Comparison of ENCODE assay signal across 2 worm cellular contexts in the genomic region with DNA sequence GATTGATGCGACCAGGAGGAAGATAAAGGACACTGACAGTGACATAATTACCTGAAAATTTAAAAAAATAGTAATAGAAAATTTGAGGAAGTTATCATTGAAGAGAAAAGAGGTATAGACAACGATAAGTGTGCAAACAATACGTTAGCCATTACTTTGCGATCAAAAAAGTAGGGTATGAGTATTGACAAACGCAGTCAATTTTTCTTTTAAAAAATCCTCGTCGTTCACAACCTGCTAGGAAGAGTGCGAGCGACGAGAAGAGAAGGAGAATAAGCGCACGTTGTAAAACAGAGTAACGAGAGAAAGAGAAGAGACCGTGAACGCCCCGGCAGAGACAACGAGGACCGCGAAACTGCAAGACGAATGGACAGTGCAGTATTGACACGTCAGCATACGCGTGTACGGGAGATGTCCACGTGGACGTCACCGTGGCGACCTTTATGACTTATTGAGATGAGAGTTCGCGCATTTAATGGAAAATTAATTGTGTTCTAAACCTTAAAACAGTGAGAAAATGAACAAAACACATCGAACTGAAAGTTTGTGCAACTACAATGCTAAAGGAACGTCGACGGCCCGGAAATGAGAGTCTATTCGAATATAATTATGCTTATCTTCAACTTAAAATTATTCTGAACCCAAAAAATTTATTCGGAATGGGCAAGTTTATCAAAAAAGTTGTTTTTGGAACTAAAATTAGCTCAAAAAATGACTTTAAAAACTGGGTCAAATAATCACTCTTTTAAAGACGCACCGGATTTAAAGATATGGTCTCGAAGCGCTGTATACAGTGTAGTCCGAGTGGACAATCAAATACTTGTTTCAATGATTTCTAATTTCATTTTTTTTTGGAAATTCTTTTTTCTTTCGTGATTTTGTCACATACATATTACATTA.
TF ChIP-seq lines count a peak whose summit lies in the region.

TSS of gene pdi-1 (minus strand) at position 51 of the 900 bp plus-strand sequence.
TSS of gene C14B1.2 (plus strand) at position 850 of the 900 bp plus-strand sequence.

TF ChIP-seq in whole organism, L1 larva, 84 proteins besides CTCF, POLR2A, EP300 and RAD21 (continued from another document and continues in another):
- no peak for TF ChIP-seq alr-1 (tag; optimal IDR thresholded peaks at IDR 0.05; lab: Kevin White, UChicago; ENCODE audit: borderline replicate concordance)
- no peak for TF ChIP-seq skn-1 (tag; optimal IDR thresholded peaks at IDR 0.05; lab: Kevin White, UChicago)
- TF ChIP-seq nhr-20 (tag; optimal IDR thresholded peaks at IDR 0.05; lab: Kevin White, UChicago): no peak
- TF ChIP-seq pqm-1 (tag; optimal IDR thresholded peaks at IDR 0.05; lab: Kevin White, UChicago): no peak
- TF ChIP-seq zip-4 (GFP tag; optimal IDR thresholded peaks at IDR 0.05; lab: Kevin White, UChicago): no peak
- TF ChIP-seq ceh-90 (tag; optimal IDR thresholded peaks at IDR 0.05; lab: Kevin White, UChicago): no peak
- no peak for TF ChIP-seq unc-86 (tag; optimal IDR thresholded peaks at IDR 0.05; lab: Kevin White, UChicago)
- TF ChIP-seq mab-9 (GFP tag; IDR thresholded peaks at IDR 0.05; lab: Robert Waterston, UW): no peak
- no peak for TF ChIP-seq ceh-82 (tag; optimal IDR thresholded peaks at IDR 0.05; lab: Kevin White, UChicago)
- TF ChIP-seq elt-2 (tag; optimal IDR thresholded peaks at IDR 0.05; lab: Kevin White, UChicago): no peak
- no peak for TF ChIP-seq C34B4.2 (tag; optimal IDR thresholded peaks at IDR 0.05; lab: Kevin White, UChicago)
- peak; percentile 9 for TF ChIP-seq rnt-1 (tag; optimal IDR thresholded peaks at IDR 0.05; lab: Kevin White, UChicago)
- no peak for TF ChIP-seq lir-3 (tag; optimal IDR thresholded peaks at IDR 0.05; lab: Kevin White, UChicago; ENCODE audit: poor library complexity)
- TF ChIP-seq snpc-4 (tag; optimal IDR thresholded peaks at IDR 0.05; lab: Kevin White, UChicago): no peak
- no peak for TF ChIP-seq ceh-88 (GFP tag; IDR thresholded peaks at IDR 0.05; lab: Robert Waterston, UW)
- TF ChIP-seq lin-39 (tag; optimal IDR thresholded peaks at IDR 0.05; lab: Kevin White, UChicago): no peak
- TF ChIP-seq tlp-1 (tag; optimal IDR thresholded peaks at IDR 0.05; lab: Kevin White, UChicago): no peak
- TF ChIP-seq F16B12.6 (tag; optimal IDR thresholded peaks at IDR 0.05; lab: Kevin White, UChicago): no peak
- no peak for TF ChIP-seq nhr-12 (tag; optimal IDR thresholded peaks at IDR 0.05; lab: Kevin White, UChicago)
- no peak for TF ChIP-seq ces-1 (GFP tag; optimal IDR thresholded peaks at IDR 0.05; lab: Kevin White, UChicago)
- peak; percentile 20 for TF ChIP-seq blmp-1 (tag; optimal IDR thresholded peaks at IDR 0.05; lab: Kevin White, UChicago)
- no peak for TF ChIP-seq ceh-8 (GFP tag; optimal IDR thresholded peaks at IDR 0.05; lab: Kevin White, UChicago)
- no peak for TF ChIP-seq sup-37 (GFP tag; optimal IDR thresholded peaks at IDR 0.05; lab: Kevin White, UChicago)
- no peak for TF ChIP-seq nhr-76 (tag; optimal IDR thresholded peaks at IDR 0.05; lab: Kevin White, UChicago)
- no peak for TF ChIP-seq efl-3 (GFP tag; optimal IDR thresholded peaks at IDR 0.05; lab: Kevin White, UChicago)
- no peak for TF ChIP-seq hpl-2 (GFP tag; optimal IDR thresholded peaks at IDR 0.05; lab: Kevin White, UChicago)
- TF ChIP-seq xbp-1 (tag; optimal IDR thresholded peaks at IDR 0.05; lab: Kevin White, UChicago): peak; percentile 98
- TF ChIP-seq fkh-10 (GFP tag; optimal IDR thresholded peaks at IDR 0.05; lab: Kevin White, UChicago): no peak
- peak; percentile 90 for TF ChIP-seq lin-14 (GFP tag; optimal IDR thresholded peaks at IDR 0.05; lab: Kevin White, UChicago)
- TF ChIP-seq dpl-1 (GFP tag; optimal IDR thresholded peaks at IDR 0.05; lab: Kevin White, UChicago): peak in 2 of 3 experiments; percentile 3 to 10
- no peak for TF ChIP-seq nhr-237 (tag; optimal IDR thresholded peaks at IDR 0.05; lab: Kevin White, UChicago)
- TF ChIP-seq ama-1 (optimal IDR thresholded peaks at IDR 0.05; lab: Kevin White, UChicago): no peak
- no peak for TF ChIP-seq sptf-1 (tag; optimal IDR thresholded peaks at IDR 0.05; lab: Kevin White, UChicago)
- TF ChIP-seq nhr-19 (GFP tag; conservative IDR thresholded peaks at IDR 0.05; lab: Robert Waterston, UW): 0 out of 2 replicates have a peak, but pooled peaks have one; percentile 10
- TF ChIP-seq lin-15B (tag; optimal IDR thresholded peaks at IDR 0.05; lab: Kevin White, UChicago): no peak
- TF ChIP-seq dsc-1 (tag; optimal IDR thresholded peaks at IDR 0.05; lab: Kevin White, UChicago): no peak
- TF ChIP-seq nhr-85 (tag; lab: Kevin White, UChicago): no peak
- peak; percentile 2 to 31 for TF ChIP-seq efl-1 (optimal IDR thresholded peaks at IDR 0.05; lab: Kevin White, UChicago)
- peak in 1 of 2 experiments; percentile 33 for TF ChIP-seq efl-1 (GFP tag; optimal IDR thresholded peaks at IDR 0.05 in 1 of 2; lab: Kevin White, UChicago)
- TF ChIP-seq nhr-47 (tag; optimal IDR thresholded peaks at IDR 0.05; lab: Kevin White, UChicago): no peak
- no peak for TF ChIP-seq pag-3 (tag; optimal IDR thresholded peaks at IDR 0.05; lab: Kevin White, UChicago; ENCODE audit: borderline replicate concordance, insufficient read depth)
- peak; percentile 47 for TF ChIP-seq snu-23 (GFP tag; optimal IDR thresholded peaks at IDR 0.05; lab: Kevin White, UChicago)
- no peak for TF ChIP-seq isw-1 (GFP tag; IDR thresholded peaks at IDR 0.05; lab: Robert Waterston, UW)
- peak; percentile 14 for TF ChIP-seq swsn-7 (tag; optimal IDR thresholded peaks at IDR 0.05; lab: Kevin White, UChicago)
- no peak for TF ChIP-seq mef-2 (tag; optimal IDR thresholded peaks at IDR 0.05; lab: Kevin White, UChicago)
- TF ChIP-seq nhr-77 (tag; optimal IDR thresholded peaks at IDR 0.05; lab: Kevin White, UChicago): peak; percentile 15
- no peak for TF ChIP-seq egl-27 (tag; optimal IDR thresholded peaks at IDR 0.05; lab: Kevin White, UChicago)
- TF ChIP-seq hlh-17 (GFP tag; optimal IDR thresholded peaks at IDR 0.05; lab: Kevin White, UChicago; ENCODE audit: borderline replicate concordance): no peak
- no peak for TF ChIP-seq pax-3 (tag; optimal IDR thresholded peaks at IDR 0.05; lab: Kevin White, UChicago)
- TF ChIP-seq unc-98 (GFP tag; IDR thresholded peaks at IDR 0.05; lab: Robert Waterston, UW): no peak
- TF ChIP-seq ceh-63 (GFP tag; optimal IDR thresholded peaks at IDR 0.05; lab: Kevin White, UChicago): no peak
- no peak for TF ChIP-seq sox-4 (tag; optimal IDR thresholded peaks at IDR 0.05; lab: Kevin White, UChicago)
- peak; percentile 23 for TF ChIP-seq tbx-2 (tag; optimal IDR thresholded peaks at IDR 0.05; lab: Kevin White, UChicago)
- TF ChIP-seq ets-5 (GFP tag; IDR thresholded peaks at IDR 0.05; lab: Robert Waterston, UW): no peak
- TF ChIP-seq mep-1 (tag; optimal IDR thresholded peaks at IDR 0.05; lab: Kevin White, UChicago): peak; percentile 47
- no peak for TF ChIP-seq vab-15 (tag; optimal IDR thresholded peaks at IDR 0.05; lab: Kevin White, UChicago)
- TF ChIP-seq C16A3.4 (tag; optimal IDR thresholded peaks at IDR 0.05; lab: Kevin White, UChicago): no peak
- no peak for TF ChIP-seq irx-1 (tag; optimal IDR thresholded peaks at IDR 0.05; lab: Kevin White, UChicago)
- TF ChIP-seq grh-1 (GFP tag; IDR thresholded peaks at IDR 0.05; lab: Robert Waterston, UW): no peak
- TF ChIP-seq unc-130 (tag; optimal IDR thresholded peaks at IDR 0.05; lab: Kevin White, UChicago): no peak
- no peak for TF ChIP-seq unc-62 (GFP tag; optimal IDR thresholded peaks at IDR 0.05; lab: Kevin White, UChicago)
- TF ChIP-seq jun-1 (tag; optimal IDR thresholded peaks at IDR 0.05; lab: Kevin White, UChicago): no peak

TF ChIP-seq in whole organism, L3 larva, 47 proteins besides CTCF, POLR2A, EP300 and RAD21 (continued from another document):
- TF ChIP-seq nhr-76 (tag; optimal IDR thresholded peaks at IDR 0.05; lab: Kevin White, UChicago) (no peak), eor-1 (tag; optimal IDR thresholded peaks at IDR 0.05; lab: Kevin White, UChicago) (no peak), nhr-12 (tag; optimal IDR thresholded peaks at IDR 0.05; lab: Kevin White, UChicago) (no peak), nfya-1 (tag; optimal IDR thresholded peaks at IDR 0.05; lab: Kevin White, UChicago; ENCODE audit: insufficient read depth) (peak; percentile 92), ceh-82 (tag; optimal IDR thresholded peaks at IDR 0.05; lab: Kevin White, UChicago) (no peak), pqm-1 (tag; optimal IDR thresholded peaks at IDR 0.05; lab: Kevin White, UChicago) (peak; percentile 29), ama-1 (optimal IDR thresholded peaks at IDR 0.05; lab: Kevin White, UChicago) (no peak), nhr-237 (tag; optimal IDR thresholded peaks at IDR 0.05; lab: Kevin White, UChicago) (no peak), snpc-4 (tag; optimal IDR thresholded peaks at IDR 0.05; lab: Kevin White, UChicago) (peak; percentile 33), sea-2 (GFP tag; optimal IDR thresholded peaks at IDR 0.05; lab: Kevin White, UChicago) (no peak), egl-27 (tag; optimal IDR thresholded peaks at IDR 0.05; lab: Kevin White, UChicago) (no peak), nhr-28 (tag; optimal IDR thresholded peaks at IDR 0.05; lab: Kevin White, UChicago) (no peak), daf-12 (tag; optimal IDR thresholded peaks at IDR 0.05; lab: Kevin White, UChicago) (no peak), ztf-11 (tag; optimal IDR thresholded peaks at IDR 0.05; lab: Kevin White, UChicago) (no peak), ztf-4 (tag; optimal IDR thresholded peaks at IDR 0.05; lab: Kevin White, UChicago) (no peak), ceh-9 (tag; optimal IDR thresholded peaks at IDR 0.05; lab: Kevin White, UChicago) (no peak), pha-4 (tag; optimal IDR thresholded peaks at IDR 0.05; lab: Kevin White, UChicago) (peak; percentile 83), zag-1 (tag; optimal IDR thresholded peaks at IDR 0.05; lab: Kevin White, UChicago) (no peak), mdl-1 (tag; optimal IDR thresholded peaks at IDR 0.05; lab: Kevin White, UChicago) (peak; percentile 5), fos-1 (tag; optimal IDR thresholded peaks at IDR 0.05; lab: Kevin White, UChicago) (peak; percentile 28), fkh-10 (GFP tag; optimal IDR thresholded peaks at IDR 0.05; lab: Kevin White, UChicago) (no peak), nhr-23 (tag; optimal IDR thresholded peaks at IDR 0.05; lab: Kevin White, UChicago) (peak; percentile 21), hmg-11 (tag; optimal IDR thresholded peaks at IDR 0.05; lab: Kevin White, UChicago) (no peak), lsy-12 (tag; optimal IDR thresholded peaks at IDR 0.05; lab: Kevin White, UChicago) (peak; percentile 29), elt-3 (tag; optimal IDR thresholded peaks at IDR 0.05; lab: Kevin White, UChicago) (no peak), elt-1 (tag; optimal IDR thresholded peaks at IDR 0.05; lab: Kevin White, UChicago) (no peak), elt-2 (tag; optimal IDR thresholded peaks at IDR 0.05; lab: Kevin White, UChicago) (peak; percentile 44), fkh-2 (tag; optimal IDR thresholded peaks at IDR 0.05; lab: Kevin White, UChicago) (no peak), skn-1 (tag; optimal IDR thresholded peaks at IDR 0.05; lab: Kevin White, UChicago) (no peak), mml-1 (tag; optimal IDR thresholded peaks at IDR 0.05; lab: Kevin White, UChicago) (no peak)
